Worm (Caenorhabditis elegans) whole organism, L3 larva: Measurements from ENCODE around the gene Y73B6BL.27.

Experiments
- R02D3.7 ChIP-seq: fragments of 150-350 bp; optimal IDR thresholded peaks from 2 replicates; lab custom pipeline; 2014; ENCODE audit warnings: missing biosample characterization, missing genetic modification characterization
- aly-2 ChIP-seq: fragments of 150-350 bp; optimal IDR thresholded peaks from 2 replicates; lab custom pipeline; 2014; ENCODE audit warnings: missing biosample characterization, missing genetic modification characterization
- ceh-16 ChIP-seq: sonication (generic microtip); optimal IDR thresholded peaks from 2 replicates; lab custom pipeline; 2017; ENCODE audit warnings: missing biosample characterization, missing genetic modification characterization
- ceh-9 ChIP-seq: sonication (generic microtip); optimal IDR thresholded peaks from 2 replicates; lab custom pipeline; 2018; ENCODE audit warnings: missing biosample characterization, missing genetic modification characterization
- daf-12 ChIP-seq: fragments of 150-350 bp; optimal IDR thresholded peaks from 2 replicates; lab custom pipeline; 2014; ENCODE audit warnings: missing biosample characterization, missing genetic modification reagents, missing genetic modification characterization
- egl-27 ChIP-seq: sonication (generic microtip); optimal IDR thresholded peaks from 4 replicates; lab custom pipeline; 2017; ENCODE audit warnings: missing biosample characterization, missing genetic modification reagents, missing genetic modification characterization
- elt-1 ChIP-seq: fragments of 150-350 bp; optimal IDR thresholded peaks from 2 replicates; lab custom pipeline; 2014; ENCODE audit warnings: missing biosample characterization, missing genetic modification characterization
- elt-2 ChIP-seq: sonication (generic microtip); optimal IDR thresholded peaks from 2 replicates; lab custom pipeline; 2016; ENCODE audit warnings: missing genetic modification reagents, mild to moderate bottlenecking, missing genetic modification characterization, missing compliant biosample characterization
- elt-3 ChIP-seq, 3 experiments: fragments of 150-350 bp in 1 of 3; sonication (generic microtip) in 2 of 3; optimal IDR thresholded peaks; 2 replicates in 2 of 3; 4 replicates in 1 of 3; lab custom pipeline; 2014 to 2017; ENCODE audit warnings: missing biosample characterization in 3 of 3, missing genetic modification characterization in 3 of 3
- eor-1 ChIP-seq, 2 experiments: fragments of 150-350 bp; optimal IDR thresholded peaks; 2 replicates each; lab custom pipeline; 2014 to 2018; ENCODE audit warnings: missing biosample characterization in 2 of 2, missing genetic modification characterization in 2 of 2
- fkh-2 ChIP-seq: fragments of 150-350 bp; optimal IDR thresholded peaks from 2 replicates; lab custom pipeline; 2014; ENCODE audit warnings: missing biosample characterization, missing genetic modification reagents, missing genetic modification characterization
- jun-1 ChIP-seq: fragments of 150-350 bp; optimal IDR thresholded peaks from 2 replicates; lab custom pipeline; 2014; ENCODE audit warnings: missing biosample characterization, missing genetic modification reagents, missing genetic modification characterization
- lin-39 ChIP-seq: fragments of 150-350 bp; optimal IDR thresholded peaks from 2 replicates; lab custom pipeline; 2018; ENCODE audit warnings: missing biosample characterization, missing genetic modification reagents, missing genetic modification characterization
- mdl-1 ChIP-seq: fragments of 150-350 bp; optimal IDR thresholded peaks from 2 replicates; lab custom pipeline; 2014; ENCODE audit warnings: missing biosample characterization, missing genetic modification characterization
- mml-1 ChIP-seq: fragments of 150-350 bp; sonication (generic microtip); optimal IDR thresholded peaks from 3 replicates; lab custom pipeline; 2014; ENCODE audit warnings: missing biosample characterization, missing genetic modification characterization
- nfya-1 ChIP-seq: sonication (generic microtip); optimal IDR thresholded peaks from 2 replicates; lab custom pipeline; 2017; ENCODE audit warnings: missing genetic modification characterization, mild to moderate bottlenecking, missing compliant biosample characterization, antibody characterized with exemption, moderate library complexity; ENCODE audit not compliant: insufficient read depth
- nhr-23 ChIP-seq: fragments of 150-350 bp; optimal IDR thresholded peaks from 2 replicates; lab custom pipeline; 2014; ENCODE audit warnings: missing biosample characterization, missing genetic modification reagents, missing genetic modification characterization
- nhr-28 ChIP-seq: fragments of 150-350 bp; optimal IDR thresholded peaks from 2 replicates; lab custom pipeline; 2014; ENCODE audit warnings: missing biosample characterization, missing genetic modification characterization
- nhr-67 ChIP-seq: fragments of 150-350 bp; optimal IDR thresholded peaks from 2 replicates; lab custom pipeline; 2014; ENCODE audit warnings: missing biosample characterization, missing genetic modification characterization
- pha-4 ChIP-seq: fragments of 150-350 bp; optimal IDR thresholded peaks from 2 replicates; lab custom pipeline; 2014; ENCODE audit warnings: missing biosample characterization, missing genetic modification reagents, missing genetic modification characterization
- pqm-1 ChIP-seq: fragments of 150-350 bp; optimal IDR thresholded peaks from 2 replicates; lab custom pipeline; 2017; ENCODE audit warnings: missing biosample characterization, missing genetic modification characterization, inconsistent platforms
- skn-1 ChIP-seq: fragments of 150-350 bp; optimal IDR thresholded peaks from 2 replicates; lab custom pipeline; 2014; ENCODE audit warnings: missing biosample characterization, missing genetic modification characterization
- snpc-4 ChIP-seq: fragments of 150-350 bp; optimal IDR thresholded peaks from 2 replicates; lab custom pipeline; 2014; ENCODE audit warnings: missing biosample characterization, missing genetic modification characterization
- unc-39 ChIP-seq: sonication (generic microtip); optimal IDR thresholded peaks from 4 replicates; lab custom pipeline; 2017; ENCODE audit warnings: missing biosample characterization, missing genetic modification characterization
- unc-62 ChIP-seq: fragments of 150-350 bp; sonication (generic microtip); optimal IDR thresholded peaks from 4 replicates; lab custom pipeline; 2014; ENCODE audit warnings: missing biosample characterization, missing genetic modification reagents, missing genetic modification characterization
- zag-1 ChIP-seq: fragments of 150-350 bp; optimal IDR thresholded peaks from 2 replicates; lab custom pipeline; 2014; ENCODE audit warnings: missing biosample characterization, missing genetic modification characterization
- ztf-11 ChIP-seq: fragments of 150-350 bp; optimal IDR thresholded peaks from 2 replicates; lab custom pipeline; 2014; ENCODE audit warnings: missing biosample characterization, missing genetic modification characterization

Gene Y73B6BL.27

DNA sequence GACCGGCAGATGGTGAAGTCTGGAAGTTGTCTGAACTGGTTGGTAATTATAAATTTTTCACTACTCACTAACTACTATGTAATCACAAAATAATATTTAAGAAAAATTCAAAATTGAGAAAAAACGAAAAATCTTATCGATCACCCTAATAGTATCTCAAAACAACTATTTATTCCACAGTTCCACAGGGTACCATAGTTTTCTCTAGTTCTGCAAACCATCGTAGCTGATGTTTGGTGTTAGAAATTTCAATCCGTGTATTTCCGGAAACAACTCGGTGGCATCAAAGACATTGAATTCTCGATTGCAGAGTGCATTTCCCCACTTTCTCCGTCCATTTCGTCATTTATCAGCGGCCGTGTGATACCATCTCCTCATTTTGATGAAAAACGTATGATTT lies 31.4 kb downstream of the Y73B6BL.27 start, which contains the start of gene Y73B6BL.31:
Gene Y73B6BL.31, plus strand, starts transcription at position 301 of the 400 bp plus-strand sequence.
- TF ChIP-seq elt-3 (tag; optimal IDR thresholded peaks at IDR 0.05; lab: Kevin White, UChicago) (no peak), zag-1 (no peak), mdl-1 (no peak), unc-39 (no peak), pha-4 (no peak), elt-1 (tag; lab: Kevin White, UChicago) (no peak)
- TF ChIP-seq, all 47 proteins: peak for 0

DNA sequence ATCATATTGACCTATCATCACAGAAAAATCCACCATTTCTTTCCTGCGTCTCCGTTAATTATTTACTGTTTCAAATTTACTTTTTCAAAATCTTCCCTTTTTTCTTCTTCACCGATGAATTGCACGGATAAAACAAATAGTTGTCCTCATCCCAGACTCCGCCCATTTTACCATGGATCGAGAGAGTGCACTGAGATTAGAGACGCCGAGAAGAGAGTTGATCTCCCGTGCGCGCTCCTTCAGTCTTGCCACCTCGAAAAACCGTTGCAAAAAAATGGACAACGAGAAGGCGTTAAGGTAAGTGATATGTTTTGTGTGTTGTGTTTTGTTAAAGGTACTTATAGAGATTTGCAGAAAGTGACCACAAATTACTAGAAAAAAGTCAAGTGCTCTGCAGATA lies 35.0 kb downstream of the Y73B6BL.27 start, which contains the start of gene dlc-5:
Gene dlc-5, plus strand, starts transcription at position 154 of the 400 bp plus-strand sequence.
- peak; percentile 57 for TF ChIP-seq pha-4
- TF ChIP-seq nfya-1 (tag; lab: Kevin White, UChicago): no peak

DNA sequence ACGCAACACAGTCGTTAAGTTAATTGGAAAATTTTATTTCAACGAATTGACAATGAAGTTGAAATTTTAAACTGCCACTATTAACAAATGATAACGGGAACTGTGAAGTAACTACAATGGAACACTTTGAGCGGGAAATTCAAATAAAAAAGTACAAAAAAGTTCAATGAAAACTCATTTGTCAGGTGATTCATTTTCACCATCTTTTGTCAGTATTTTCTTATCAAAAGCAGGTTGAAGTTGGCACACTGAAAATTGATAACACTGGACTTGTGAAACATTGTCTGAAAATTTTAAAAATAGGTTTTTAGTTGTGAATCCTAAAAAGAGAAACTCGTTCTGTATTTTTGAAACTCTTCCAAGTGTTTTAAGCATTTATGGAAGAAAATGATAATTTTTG lies 39.6 kb downstream of the Y73B6BL.27 start:
- TF ChIP-seq elt-2 (tag; lab: Kevin White, UChicago): peak; percentile 79
- no peak for TF ChIP-seq mml-1 (tag; lab: Kevin White, UChicago)
- TF ChIP-seq pha-4: peak; percentile 36
- TF ChIP-seq pqm-1: peak; percentile 85
- no peak for TF ChIP-seq ceh-9 (tag; lab: Kevin White, UChicago)
- TF ChIP-seq nhr-28 (tag; lab: Kevin White, UChicago): no peak
- no peak for TF ChIP-seq aly-2 (tag; lab: Kevin White, UChicago)

DNA sequence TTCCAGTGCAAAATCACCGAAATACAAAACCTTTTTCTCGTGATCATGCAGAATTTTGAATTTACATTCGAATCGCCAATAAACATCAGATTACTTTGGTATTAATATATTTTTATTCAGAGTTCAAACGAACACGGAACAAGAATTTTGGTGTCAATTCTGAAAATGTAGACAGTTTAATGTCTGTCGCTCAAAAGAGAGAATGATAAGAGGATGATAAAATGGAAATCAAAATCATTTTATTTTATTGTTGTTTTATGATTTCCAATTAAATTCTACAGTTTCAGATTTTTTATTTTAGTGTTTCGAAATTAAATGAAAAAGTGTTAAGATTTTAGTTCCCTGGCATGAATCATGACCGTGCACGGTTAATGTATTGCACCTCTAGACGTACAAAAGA lies 40.7 kb downstream of the Y73B6BL.27 start:
- TF ChIP-seq nfya-1 (tag; lab: Kevin White, UChicago) (no peak), fkh-2 (tag; lab: Kevin White, UChicago) (no peak), snpc-4 (tag; lab: Kevin White, UChicago) (peak; percentile 21), lin-39 (tag; lab: Kevin White, UChicago) (no peak), pqm-1 (peak; percentile 61), ztf-11 (tag; lab: Kevin White, UChicago) (no peak), elt-2 (tag; lab: Kevin White, UChicago) (peak; percentile 73)

DNA sequence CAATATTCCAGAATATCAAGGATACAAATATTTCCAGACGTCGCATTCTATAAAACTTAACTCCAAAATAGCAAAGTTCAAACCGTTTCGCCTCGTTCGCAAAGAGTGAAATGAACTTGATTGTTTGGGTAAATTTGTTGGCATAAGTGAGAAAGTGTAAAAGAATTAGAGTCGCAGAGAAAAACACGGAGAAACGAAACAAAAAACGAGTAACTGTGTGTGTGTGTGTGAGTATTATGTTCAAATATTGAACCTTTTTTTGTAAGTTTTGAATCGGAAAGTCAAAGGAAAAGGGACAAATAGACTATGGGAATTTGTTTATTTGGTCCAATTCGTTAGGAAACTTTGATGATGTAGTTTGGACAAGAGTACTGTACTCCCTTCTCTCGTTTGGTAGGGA lies 41.5 kb downstream of the Y73B6BL.27 start, which contains the start of gene acp-7:
Gene acp-7, minus strand, starts transcription at position 101 of the 400 bp plus-strand sequence.
- TF ChIP-seq pha-4: peak; percentile 73
- TF ChIP-seq jun-1 (tag; lab: Kevin White, UChicago): no peak

DNA sequence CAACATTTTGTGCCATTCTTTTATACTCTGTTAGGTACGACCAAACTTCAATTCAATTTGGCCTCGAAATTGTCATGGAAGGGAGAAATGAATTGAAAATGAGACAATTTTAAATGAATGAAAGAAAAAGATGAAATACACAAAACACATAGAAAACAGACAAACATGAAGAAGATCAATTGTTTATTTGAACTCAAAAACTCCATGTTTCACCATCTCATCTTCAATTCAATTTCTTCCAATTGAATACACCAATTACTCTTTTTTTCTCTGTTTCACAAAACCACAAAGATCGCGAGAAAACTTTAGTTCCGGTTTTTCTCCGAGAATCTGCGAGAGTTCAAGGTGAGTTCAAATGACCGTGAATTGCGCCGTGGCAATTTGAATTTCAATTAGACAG lies 45.8 kb downstream of the Y73B6BL.27 start:
- TF ChIP-seq eor-1 (tag; optimal IDR thresholded peaks at IDR 0.05; lab: Kevin White, UChicago) (no peak), aly-2 (tag; lab: Kevin White, UChicago) (no peak), ztf-11 (tag; lab: Kevin White, UChicago) (no peak), mml-1 (tag; lab: Kevin White, UChicago) (no peak), ceh-16 (tag; lab: Kevin White, UChicago) (no peak), zag-1 (no peak), daf-12 (tag; lab: Kevin White, UChicago) (no peak), nhr-67 (tag; lab: Kevin White, UChicago) (no peak), nfya-1 (tag; lab: Kevin White, UChicago) (no peak), egl-27 (no peak), unc-62 (GFP tag; lab: Kevin White, UChicago) (no peak)

DNA sequence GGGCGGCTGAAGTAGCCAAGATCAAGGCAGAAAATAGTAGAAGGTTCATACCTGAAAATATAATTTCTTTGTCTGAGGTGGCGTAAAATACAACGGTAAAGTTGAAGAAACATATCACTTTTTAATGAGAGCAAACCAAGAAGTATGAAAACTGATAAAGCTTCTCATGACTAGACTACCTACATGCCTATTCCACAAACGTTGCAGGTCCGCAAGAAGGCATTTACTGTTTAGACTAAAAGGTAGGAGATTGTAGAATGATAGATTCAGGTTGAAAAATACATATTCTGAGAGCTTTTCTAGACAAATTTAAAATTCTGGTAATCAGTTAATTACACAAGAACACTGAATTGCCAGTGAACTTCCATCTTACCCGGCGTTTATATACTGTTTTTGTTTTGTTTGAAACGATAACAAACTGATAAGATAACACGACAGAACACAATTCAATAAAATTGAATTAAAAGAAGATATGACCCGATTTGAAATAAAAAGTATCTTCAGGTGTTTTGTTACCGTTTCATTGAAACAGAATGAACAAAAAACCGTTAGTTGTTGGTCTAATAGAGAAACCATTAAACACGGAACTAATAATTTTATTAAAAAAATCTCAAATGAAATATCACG lies 46.8 kb downstream of the Y73B6BL.27 start, which contains the start of gene acp-6:
Gene acp-6, minus strand, starts transcription at position 51 of the 627 bp plus-strand sequence.
- peak; percentile 32 for TF ChIP-seq nhr-23 (tag; lab: Kevin White, UChicago)
- peak in 1 of 3 experiments; percentile 63 for TF ChIP-seq elt-3 (tag; optimal IDR thresholded peaks at IDR 0.05; lab: Kevin White, UChicago)
- no peak for TF ChIP-seq ztf-11 (tag; lab: Kevin White, UChicago)
- TF ChIP-seq elt-1 (tag; lab: Kevin White, UChicago): no peak
- TF ChIP-seq R02D3.7 (tag; lab: Kevin White, UChicago): no peak
- no peak for TF ChIP-seq skn-1 (tag; lab: Kevin White, UChicago)
